Fruit fly (Drosophila melanogaster): ENCODE measurements around the gene CG34177.

Gene CG34177

DNA sequence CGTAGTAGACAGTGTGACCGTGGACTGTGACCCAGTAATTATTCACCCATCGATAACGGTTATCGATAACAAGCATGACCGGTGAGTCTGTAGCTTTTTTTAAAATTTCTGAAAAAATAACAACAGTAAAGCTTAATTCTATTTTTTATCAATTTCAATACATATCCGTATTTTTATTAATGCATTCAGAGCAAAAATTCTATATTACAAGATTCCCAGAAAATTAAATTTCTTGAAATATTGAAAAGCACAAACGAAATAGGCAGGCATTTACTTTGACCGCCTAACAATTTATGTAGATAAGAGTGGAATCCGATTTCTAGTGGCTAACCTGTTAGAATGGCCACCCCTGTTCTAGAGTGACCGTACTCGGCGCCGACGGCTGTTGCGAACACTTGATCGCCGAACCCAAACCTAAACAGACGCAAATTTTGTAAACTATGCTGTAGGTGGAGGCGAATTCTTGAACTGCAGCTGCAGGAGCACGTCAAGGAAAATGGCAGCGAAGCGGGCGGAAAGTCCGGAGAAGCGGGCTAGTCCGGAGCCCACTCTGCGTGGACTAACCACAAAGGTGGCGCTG lies 39.8 kb upstream of the CG34177 start, which contains the start of gene CG3652 (continued):
- no peak for TF ChIP-seq ap (GFP tag; IDR thresholded peaks at IDR 0.05)
- TF ChIP-seq phol (tag; optimal IDR thresholded peaks at IDR 0.05): peak; percentile 64
- no peak for TF ChIP-seq CG42726 (GFP tag; IDR thresholded peaks at IDR 0.05; ENCODE audit: partially characterized antibody)
- TF ChIP-seq CG7928 (GFP tag; optimal IDR thresholded peaks at IDR 0.05): peak; percentile 53
- no peak for TF ChIP-seq her (GFP tag; optimal IDR thresholded peaks at IDR 0.05)
- TF ChIP-seq CG18262 (tag; optimal IDR thresholded peaks at IDR 0.05): no peak
- TF ChIP-seq gfzf (GFP tag; optimal IDR thresholded peaks at IDR 0.05): peak; percentile 67
- no peak for TF ChIP-seq Oaz (GFP tag; IDR thresholded peaks at IDR 0.05)
- peak; percentile 64 for TF ChIP-seq CG2120 (GFP tag; optimal IDR thresholded peaks at IDR 0.05)
- TF ChIP-seq CG6791 (GFP tag; IDR thresholded peaks at IDR 0.05; ENCODE audit: partially characterized antibody): peak; percentile 46; the same call in 1 of the 3 replicates
- peak; percentile 72 for TF ChIP-seq E2f2 (GFP tag; IDR thresholded peaks at IDR 0.05)
- no peak for TF ChIP-seq Spps (tag; optimal IDR thresholded peaks at IDR 0.05)
- TF ChIP-seq schlank (tag; optimal IDR thresholded peaks at IDR 0.05): no peak
- peak; percentile 38; the same call in 1 of the 3 replicates for TF ChIP-seq CG34224 (GFP tag; IDR thresholded peaks at IDR 0.05; ENCODE audit: partially characterized antibody)
- no peak for TF ChIP-seq Hmr (GFP tag; optimal IDR thresholded peaks at IDR 0.05)
- peak; percentile 0 for TF ChIP-seq CG5245 (GFP tag; optimal IDR thresholded peaks at IDR 0.05)
- no peak for TF ChIP-seq btn (GFP tag; optimal IDR thresholded peaks at IDR 0.05)
- peak; percentile 77 for TF ChIP-seq CG3995 (GFP tag; optimal IDR thresholded peaks at IDR 0.05)
- TF ChIP-seq CG11723 (GFP tag; optimal IDR thresholded peaks at IDR 0.05): no peak
- TF ChIP-seq cwo (GFP tag; optimal IDR thresholded peaks at IDR 0.05): no peak
- no peak for TF ChIP-seq CG12942 (GFP tag; optimal IDR thresholded peaks at IDR 0.05)
- no peak for TF ChIP-seq Trl (optimal IDR thresholded peaks at IDR 0.05)
- peak; percentile 34 for TF ChIP-seq Trl (GFP tag; optimal IDR thresholded peaks at IDR 0.05)
- peak; percentile 70 for TF ChIP-seq CG12659 (GFP tag; optimal IDR thresholded peaks at IDR 0.05)
- TF ChIP-seq Elba2 (GFP tag; optimal IDR thresholded peaks at IDR 0.05): no peak
- no peak for TF ChIP-seq stc (GFP tag; IDR thresholded peaks at IDR 0.05)
- no peak for TF ChIP-seq zen2 (GFP tag; IDR thresholded peaks at IDR 0.05; ENCODE audit: partially characterized antibody)
- TF ChIP-seq Optix (GFP tag; IDR thresholded peaks at IDR 0.05): no peak
- TF ChIP-seq Six4 (GFP tag; optimal IDR thresholded peaks at IDR 0.05): no peak
- TF ChIP-seq bcd (GFP tag; optimal IDR thresholded peaks at IDR 0.05): no peak
- TF ChIP-seq slbo (GFP tag; IDR thresholded peaks at IDR 0.05): peak; percentile 43; the same call in 1 of the 2 replicates
- TF ChIP-seq pho (GFP tag; optimal IDR thresholded peaks at IDR 0.05): peak; percentile 37
- no peak for TF ChIP-seq CG8944 (GFP tag; optimal IDR thresholded peaks at IDR 0.05)
- TF ChIP-seq chn (GFP tag; optimal IDR thresholded peaks at IDR 0.05): peak; percentile 9
- peak; percentile 42 for TF ChIP-seq CG15514 (GFP tag; optimal IDR thresholded peaks at IDR 0.05)
- no peak for TF ChIP-seq CG1647 (GFP tag; optimal IDR thresholded peaks at IDR 0.05)
- no peak for TF ChIP-seq z (GFP tag; IDR thresholded peaks at IDR 0.05)
- TF ChIP-seq Sry-δ (GFP tag; optimal IDR thresholded peaks at IDR 0.05): peak; percentile 75
- no peak for TF ChIP-seq CG6683 (GFP tag; optimal IDR thresholded peaks at IDR 0.05)
- no peak for TF ChIP-seq ind (GFP tag; optimal IDR thresholded peaks at IDR 0.05)
- no peak for TF ChIP-seq CG2678 (tag; optimal IDR thresholded peaks at IDR 0.05)
- TF ChIP-seq CHES-1-like (GFP tag; optimal IDR thresholded peaks at IDR 0.05): peak; percentile 15
- TF ChIP-seq hbn (GFP tag; IDR thresholded peaks at IDR 0.05; ENCODE audit: partially characterized antibody): no peak
- peak; percentile 55 for TF ChIP-seq MBD-R2 (GFP tag; IDR thresholded peaks at IDR 0.05)
- TF ChIP-seq amos (GFP tag; IDR thresholded peaks at IDR 0.05; ENCODE audit: partially characterized antibody): peak; percentile 43
- TF ChIP-seq Dp (GFP tag; optimal IDR thresholded peaks at IDR 0.05): peak; percentile 68
- no peak for TF ChIP-seq CG6765 (GFP tag; optimal IDR thresholded peaks at IDR 0.05)
- no peak for TF ChIP-seq sc (optimal IDR thresholded peaks at IDR 0.05)
- TF ChIP-seq sc (GFP tag; optimal IDR thresholded peaks at IDR 0.05): no peak
- no peak for TF ChIP-seq CG2712 (tag; optimal IDR thresholded peaks at IDR 0.05)

Measured in whole organism, embryonic.